Worm (Caenorhabditis elegans): ENCODE results near the gene C12D5.4.

DNA sequence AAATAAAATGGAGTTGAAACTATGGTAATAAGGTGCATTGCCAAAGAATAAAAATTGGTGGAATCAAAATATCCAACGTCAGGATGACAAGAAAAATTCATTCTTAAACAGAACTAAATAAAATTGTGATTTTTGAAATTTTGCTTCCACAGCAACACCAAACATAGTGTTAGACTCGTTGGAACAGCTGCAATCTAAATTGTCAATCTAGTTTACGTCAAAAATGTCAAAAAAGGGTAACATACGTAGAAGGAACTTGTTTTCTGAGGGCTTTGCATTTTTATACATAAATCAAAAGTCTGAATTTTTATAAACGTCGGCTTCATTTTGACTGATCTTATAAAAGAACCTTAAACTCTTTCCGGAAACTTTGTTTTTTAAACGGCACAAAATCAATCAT lies 18.8 kb upstream of the C12D5.4 start, which contains the start of gene srh-200:
- TF ChIP-seq elt-4 (tag; optimal IDR thresholded peaks at IDR 0.05) (no peak), ceh-24 (tag; optimal IDR thresholded peaks at IDR 0.05) (no peak), tbx-2 (tag; optimal IDR thresholded peaks at IDR 0.05) (no peak), nhr-11 (tag; optimal IDR thresholded peaks at IDR 0.05) (no peak), pag-3 (tag; optimal IDR thresholded peaks at IDR 0.05; ENCODE audit: borderline replicate concordance) (no peak), lim-6 (tag; optimal IDR thresholded peaks at IDR 0.05) (no peak), sdc-2 (tag; optimal IDR thresholded peaks at IDR 0.05) (no peak), lin-11 (tag; optimal IDR thresholded peaks at IDR 0.05) (no peak), fkh-10 (GFP tag; optimal IDR thresholded peaks at IDR 0.05) (no peak), ceh-18 (tag; optimal IDR thresholded peaks at IDR 0.05) (no peak), ama-1 (optimal IDR thresholded peaks at IDR 0.05) (no peak), elt-2 (tag; optimal IDR thresholded peaks at IDR 0.05) (no peak)
